Worm (Caenorhabditis elegans) whole organism, late embryonic: ENCODE measurements around the gene F34H10.3.

ENCODE experiments used
- C08G9.2 ChIP-seq: sonication (generic microtip); optimal IDR thresholded peaks from 2 replicates; lab custom pipeline; 2016; ENCODE audit warnings: mild to moderate bottlenecking, missing genetic modification characterization, moderate library complexity, missing compliant biosample characterization
- C38D4.7 ChIP-seq: fragments of 200-800 bp; sonication (Bioruptor generic); optimal IDR thresholded peaks from 2 replicates; lab custom pipeline; 2018; ENCODE audit warnings: mild to moderate bottlenecking, missing genetic modification characterization, moderate library complexity, missing compliant biosample characterization
- K02D7.2 ChIP-seq: sonication (generic microtip); optimal IDR thresholded peaks from 2 replicates; lab custom pipeline; 2017; ENCODE audit warnings: mild to moderate bottlenecking, missing genetic modification characterization, missing compliant biosample characterization
- K09A11.1 ChIP-seq: sonication (generic microtip); optimal IDR thresholded peaks from 2 replicates; lab custom pipeline; 2017; ENCODE audit warnings: antibody characterized with exemption, mild to moderate bottlenecking, missing genetic modification characterization, missing compliant biosample characterization; ENCODE audit not compliant: insufficient read depth
- T23F11.4 ChIP-seq: fragments of 200-800 bp; sonication (Bioruptor generic); optimal IDR thresholded peaks from 2 replicates; lab custom pipeline; 2018; ENCODE audit warnings: mild to moderate bottlenecking, missing genetic modification characterization, missing compliant biosample characterization
- Y22D7AL.16 ChIP-seq: sonication (generic microtip); optimal IDR thresholded peaks from 2 replicates; lab custom pipeline; 2016; ENCODE audit warnings: missing genetic modification characterization, missing compliant biosample characterization
- ama-1 ChIP-seq: fragments of 150-350 bp; optimal IDR thresholded peaks from 2 replicates; lab custom pipeline; 2014
- ceh-14 ChIP-seq: sonication (generic microtip); optimal IDR thresholded peaks from 2 replicates; lab custom pipeline; 2016; ENCODE audit warnings: missing genotype, missing genetic modification characterization, missing compliant biosample characterization
- ceh-18 ChIP-seq: sonication (generic microtip); optimal IDR thresholded peaks from 2 replicates; lab custom pipeline; 2016; ENCODE audit warnings: missing genetic modification characterization, missing compliant biosample characterization
- ceh-31 ChIP-seq: sonication (generic microtip); optimal IDR thresholded peaks from 2 replicates; lab custom pipeline; 2016; ENCODE audit warnings: missing genetic modification characterization, missing compliant biosample characterization
- ceh-34 ChIP-seq: sonication (generic microtip); optimal IDR thresholded peaks from 2 replicates; lab custom pipeline; 2016; ENCODE audit warnings: mild to moderate bottlenecking, missing genetic modification characterization, missing compliant biosample characterization
- ceh-45 ChIP-seq: fragments of 200-800 bp; sonication (Bioruptor generic); IDR thresholded peaks from 2 replicates; pipeline ENCODE4 v1.3.6; 2022; ENCODE audit warnings: missing genetic modification reagents, missing genetic modification characterization, missing compliant biosample characterization
- che-1 ChIP-seq: sonication (generic microtip); optimal IDR thresholded peaks from 2 replicates; lab custom pipeline; 2016; ENCODE audit warnings: mild to moderate bottlenecking, missing genetic modification characterization, missing compliant biosample characterization
- dmd-4 ChIP-seq: sonication (generic microtip); optimal IDR thresholded peaks from 2 replicates; lab custom pipeline; 2016; ENCODE audit warnings: borderline replicate concordance, missing genetic modification characterization, missing compliant biosample characterization
- dve-1 ChIP-seq: sonication (generic microtip); optimal IDR thresholded peaks from 2 replicates; lab custom pipeline; 2017; ENCODE audit warnings: antibody characterized with exemption, mild to moderate bottlenecking, missing genetic modification characterization, missing compliant biosample characterization
- elt-2 ChIP-seq: sonication (generic microtip); optimal IDR thresholded peaks from 2 replicates; lab custom pipeline; 2016; ENCODE audit warnings: missing genetic modification reagents, missing genetic modification characterization, missing compliant biosample characterization
- ets-4 ChIP-seq: sonication (generic microtip); optimal IDR thresholded peaks from 2 replicates; lab custom pipeline; 2016; ENCODE audit warnings: missing genetic modification characterization, missing compliant biosample characterization
- hlh-6 ChIP-seq: sonication (generic microtip); optimal IDR thresholded peaks from 2 replicates; lab custom pipeline; 2016; ENCODE audit warnings: missing genotype, missing genetic modification characterization, missing compliant biosample characterization
- lin-11 ChIP-seq: fragments of 200-800 bp; sonication (Bioruptor generic); optimal IDR thresholded peaks from 2 replicates; lab custom pipeline; 2018; ENCODE audit warnings: mild to moderate bottlenecking, missing genetic modification characterization, missing compliant biosample characterization
- mec-3 ChIP-seq: sonication (generic microtip); optimal IDR thresholded peaks from 2 replicates; lab custom pipeline; 2016; ENCODE audit warnings: borderline replicate concordance, missing genetic modification characterization, missing compliant biosample characterization
- nfya-1 ChIP-seq: sonication (generic microtip); optimal IDR thresholded peaks from 2 replicates; lab custom pipeline; 2017; ENCODE audit warnings: missing genetic modification characterization, mild to moderate bottlenecking, missing compliant biosample characterization, antibody characterized with exemption, moderate library complexity
- nhr-232 ChIP-seq: sonication (generic microtip); optimal IDR thresholded peaks from 2 replicates; lab custom pipeline; 2016; ENCODE audit warnings: missing genetic modification characterization, missing compliant biosample characterization
- pag-3 ChIP-seq: sonication (generic microtip); optimal IDR thresholded peaks from 2 replicates; lab custom pipeline; 2016; ENCODE audit warnings: missing compliant biosample characterization, missing genetic modification characterization, borderline replicate concordance
- pha-2 ChIP-seq: sonication (generic microtip); optimal IDR thresholded peaks from 2 replicates; lab custom pipeline; 2017; ENCODE audit warnings: mild to moderate bottlenecking, missing genetic modification characterization, missing compliant biosample characterization
- pqm-1 ChIP-seq: sonication (generic microtip); optimal IDR thresholded peaks from 2 replicates; lab custom pipeline; 2016; ENCODE audit warnings: missing genetic modification characterization, missing compliant biosample characterization
- pros-1 ChIP-seq: fragments of 150-350 bp; optimal IDR thresholded peaks from 2 replicates; lab custom pipeline; 2014; ENCODE audit warnings: missing biosample characterization, missing genetic modification reagents, missing genetic modification characterization
- ref-2 ChIP-seq: sonication (generic microtip); optimal IDR thresholded peaks from 2 replicates; lab custom pipeline; 2016; ENCODE audit warnings: missing genetic modification characterization, missing compliant biosample characterization
- rnt-1 ChIP-seq: sonication (generic microtip); optimal IDR thresholded peaks from 2 replicates; lab custom pipeline; 2016; ENCODE audit warnings: missing genetic modification characterization, missing compliant biosample characterization
- sox-2 ChIP-seq: fragments of 200-800 bp; sonication (Bioruptor generic); IDR thresholded peaks from 2 replicates; pipeline ENCODE4 v1.3.6; 2022; ENCODE audit warnings: missing genetic modification reagents, missing genetic modification characterization, missing compliant biosample characterization
- syd-9 ChIP-seq: sonication (generic microtip); optimal IDR thresholded peaks from 2 replicates; lab custom pipeline; 2016; ENCODE audit warnings: mild to moderate bottlenecking, missing genetic modification characterization, moderate library complexity, missing compliant biosample characterization
- tbx-2 ChIP-seq: sonication (generic microtip); optimal IDR thresholded peaks from 2 replicates; lab custom pipeline; 2016; ENCODE audit warnings: missing genetic modification characterization, missing compliant biosample characterization
- ttx-3 ChIP-seq: sonication (generic microtip); optimal IDR thresholded peaks from 2 replicates; lab custom pipeline; 2016; ENCODE audit warnings: missing genetic modification reagents, missing genetic modification characterization, missing compliant biosample characterization
- unc-42 ChIP-seq: sonication (generic microtip); optimal IDR thresholded peaks from 2 replicates; lab custom pipeline; 2016; ENCODE audit warnings: missing genotype, missing genetic modification characterization, missing compliant biosample characterization
- unc-86 ChIP-seq: sonication (generic microtip); optimal IDR thresholded peaks from 2 replicates; lab custom pipeline; 2016; ENCODE audit warnings: missing genetic modification characterization, missing compliant biosample characterization

The F34H10.3 gene

DNA sequence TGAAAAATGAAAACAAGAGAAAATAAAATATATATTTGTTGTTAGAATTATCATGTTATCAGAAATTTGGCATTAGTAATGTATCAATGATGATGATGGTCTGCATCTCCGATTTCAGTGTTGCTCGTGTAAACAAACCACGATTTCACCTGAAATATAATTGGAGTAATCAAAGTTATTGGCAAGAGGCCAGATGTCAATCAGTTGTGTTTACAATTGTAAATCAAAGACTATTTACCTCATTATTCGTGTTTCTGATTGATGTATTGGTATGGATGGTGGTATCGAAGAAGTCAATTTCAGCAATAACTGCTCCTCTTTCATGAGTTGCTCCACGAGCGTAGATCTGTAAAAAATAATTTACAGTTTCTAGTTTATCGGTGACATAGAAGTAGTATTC lies 41.2 kb upstream of the F34H10.3 start:
- no peak for TF ChIP-seq ceh-18 (tag; lab: Kevin White, UChicago)
- no peak for TF ChIP-seq K02D7.2
- no peak for TF ChIP-seq syd-9
- no peak for TF ChIP-seq tbx-2 (tag; lab: Kevin White, UChicago)
- TF ChIP-seq ttx-3 (tag; lab: Kevin White, UChicago), result no peak
- TF ChIP-seq unc-86 (tag; lab: Kevin White, UChicago), result no peak
- TF ChIP-seq dve-1 (tag; lab: Kevin White, UChicago), result no peak
- TF ChIP-seq pag-3, result no peak
- no peak for TF ChIP-seq pros-1
- no peak for TF ChIP-seq T23F11.4 (GFP tag; lab: Kevin White, UChicago)
- TF ChIP-seq sox-2 (GFP tag; lab: Robert Waterston, UW), result no peak
- TF ChIP-seq Y22D7AL.16 (tag; lab: Kevin White, UChicago), result no peak

DNA sequence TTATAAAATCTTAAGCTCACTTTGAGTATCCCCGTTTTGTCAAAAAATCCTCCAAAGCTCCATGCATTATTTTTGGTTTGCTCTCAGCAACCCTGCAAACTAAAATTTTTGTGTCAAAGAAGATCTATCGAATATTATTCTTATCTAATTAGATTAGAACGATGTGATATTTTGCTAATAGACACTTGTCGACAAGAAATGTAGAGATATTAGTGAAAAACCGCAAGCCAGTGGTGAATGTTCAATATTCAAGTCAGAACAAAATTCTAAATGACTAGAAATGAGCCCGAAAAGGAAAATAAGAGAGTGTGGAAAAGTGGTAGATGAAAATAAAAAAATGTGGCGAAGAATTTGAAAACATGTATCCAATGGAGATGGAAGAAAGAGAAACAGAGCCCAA lies 40.0 kb upstream of the F34H10.3 start, which contains the start of gene C43C3.4:
C43C3.4 (minus strand) TSS at position 101 of the 400 bp plus-strand sequence.
- no peak for TF ChIP-seq che-1 (tag; lab: Kevin White, UChicago)
- no peak for TF ChIP-seq C38D4.7
- TF ChIP-seq ref-2, result no peak
- TF ChIP-seq mec-3 (tag; lab: Kevin White, UChicago), result no peak
- no peak for TF ChIP-seq ceh-14 (tag; lab: Kevin White, UChicago)
- no peak for TF ChIP-seq sox-2 (GFP tag; lab: Robert Waterston, UW)
- TF ChIP-seq dmd-4 (tag; lab: Kevin White, UChicago), result no peak

DNA sequence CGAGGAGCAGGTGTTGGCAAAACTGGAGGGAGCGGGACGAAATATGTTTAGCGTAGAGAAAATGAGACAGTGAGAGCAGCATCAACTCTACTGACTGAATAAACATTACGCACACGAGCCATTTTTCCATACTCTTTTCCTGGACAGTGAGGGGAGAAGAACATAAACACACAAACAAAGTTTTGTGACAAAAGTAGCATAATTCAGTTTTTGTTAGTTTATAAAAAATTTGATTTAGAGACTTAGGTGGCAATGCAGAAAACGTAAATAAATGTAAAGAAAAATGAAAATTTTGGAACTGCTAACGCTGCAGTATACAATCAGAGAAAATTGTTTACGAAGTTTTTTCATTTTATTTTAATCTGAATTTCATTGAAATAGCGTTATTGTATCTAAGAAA lies 38.4 kb upstream of the F34H10.3 start:
- TF ChIP-seq ets-4 (tag; lab: Kevin White, UChicago) (no peak), nhr-232 (tag; lab: Kevin White, UChicago) (no peak), ceh-45 (GFP tag; lab: Robert Waterston, UW) (no peak), ref-2 (no peak), mec-3 (tag; lab: Kevin White, UChicago) (no peak), rnt-1 (no peak)

DNA sequence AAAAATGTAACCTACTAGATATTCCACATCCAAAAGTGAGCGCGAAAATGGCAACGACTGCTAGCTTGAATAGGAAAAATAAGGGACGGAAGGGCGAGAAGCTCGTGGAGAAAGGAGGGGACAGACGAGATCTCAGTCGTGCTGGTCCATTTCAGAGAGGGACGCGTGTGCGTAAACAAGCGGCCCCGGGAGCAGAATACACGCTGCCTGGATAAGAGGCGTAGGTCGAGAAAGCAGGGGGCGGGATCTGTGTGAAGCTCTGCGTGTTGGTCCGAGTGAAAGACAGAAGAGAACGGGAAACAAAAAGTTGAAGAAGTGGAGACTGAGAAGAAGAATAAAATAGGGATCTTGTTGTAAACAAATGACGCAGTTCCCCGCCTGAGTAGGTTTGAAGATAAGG lies 33.7 kb upstream of the F34H10.3 start, which contains the start of gene T14B1.1:
T14B1.1 (minus strand) TSS at position 170 of the 400 bp plus-strand sequence.
- TF ChIP-seq Y22D7AL.16 (tag; lab: Kevin White, UChicago), result no peak
- peak; percentile 46 for TF ChIP-seq syd-9
- peak; percentile 23 for TF ChIP-seq hlh-6 (tag; lab: Kevin White, UChicago)
- TF ChIP-seq K09A11.1 (tag; lab: Kevin White, UChicago), result no peak
- peak; percentile 13 for TF ChIP-seq tbx-2 (tag; lab: Kevin White, UChicago)
- TF ChIP-seq unc-42, result peak; percentile 17
- peak; percentile 16 for TF ChIP-seq rnt-1
- peak; percentile 55 for TF ChIP-seq ceh-31 (tag; lab: Kevin White, UChicago)
- peak; percentile 20 for TF ChIP-seq ref-2
- TF ChIP-seq ceh-34 (tag; lab: Kevin White, UChicago), result peak; percentile 4

DNA sequence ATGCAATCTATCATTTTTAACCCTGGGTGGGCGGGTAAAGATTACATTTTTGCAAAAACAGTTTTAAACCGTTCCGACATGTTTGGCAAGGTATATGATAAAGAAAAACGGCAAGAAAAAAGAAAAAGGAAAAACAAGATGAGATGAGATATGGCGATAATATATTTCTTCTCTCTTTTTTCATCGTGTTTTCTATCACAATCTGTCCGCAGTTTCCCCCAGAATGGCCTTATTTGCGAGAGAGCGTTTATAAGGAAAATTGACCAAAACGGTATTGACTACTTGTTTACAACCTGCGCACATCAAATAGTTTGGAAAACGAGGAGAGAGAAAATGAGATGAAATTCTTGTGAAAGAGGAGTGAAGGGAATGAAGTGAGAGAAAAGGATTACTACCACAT lies 32.6 kb upstream of the F34H10.3 start:
- TF ChIP-seq ceh-14 (tag; lab: Kevin White, UChicago) (no peak), C08G9.2 (no peak), pqm-1 (tag; lab: Kevin White, UChicago) (no peak), lin-11 (no peak), pha-2 (tag; lab: Kevin White, UChicago) (no peak), ceh-18 (tag; lab: Kevin White, UChicago) (no peak), C38D4.7 (no peak), ama-1 (lab: Kevin White, UChicago) (no peak), ceh-31 (tag; lab: Kevin White, UChicago) (no peak), nfya-1 (no peak), Y22D7AL.16 (tag; lab: Kevin White, UChicago) (no peak), elt-2 (tag; lab: Kevin White, UChicago) (no peak)
- TF ChIP-seq, all 69 proteins: peak for 0
